Fruit fly (Drosophila melanogaster): Measurements from ENCODE around the gene Fhos.

The Fhos gene

dm6 chr3L:8839563-8840425 lies 86.4 kb downstream of the Fhos start (continued):
- TF ChIP-seq CG1621 (tag; optimal IDR thresholded peaks at IDR 0.05) (peak; percentile 15), Sox14 (GFP tag; optimal IDR thresholded peaks at IDR 0.05) (peak; percentile 69), spab (GFP tag; optimal IDR thresholded peaks at IDR 0.05) (peak; percentile 79), CG6792 (GFP tag; optimal IDR thresholded peaks at IDR 0.05) (peak; percentile 58), net (GFP tag; optimal IDR thresholded peaks at IDR 0.05) (peak; percentile 66), CG3032 (tag; optimal IDR thresholded peaks at IDR 0.05) (peak; percentile 60), Gug (GFP tag; IDR thresholded peaks at IDR 0.05) (no peak), CG11762 (GFP tag; optimal IDR thresholded peaks at IDR 0.05; ENCODE audit: insufficient read depth) (peak; percentile 51), Eip75B (GFP tag; optimal IDR thresholded peaks at IDR 0.05) (peak; percentile 75), OdsH (GFP tag; optimal IDR thresholded peaks at IDR 0.05) (peak; percentile 66), CG32006 (GFP tag; optimal IDR thresholded peaks at IDR 0.05) (peak; percentile 79), CG6808 (GFP tag; optimal IDR thresholded peaks at IDR 0.05) (peak; percentile 71), CG9139 (GFP tag; optimal IDR thresholded peaks at IDR 0.05) (peak; percentile 12), Met (GFP tag; optimal IDR thresholded peaks at IDR 0.05) (peak; percentile 76), CG34406 (GFP tag; optimal IDR thresholded peaks at IDR 0.05) (peak; percentile 50), lz (GFP tag; optimal IDR thresholded peaks at IDR 0.05) (peak; percentile 71), pdm3 (GFP tag; optimal IDR thresholded peaks at IDR 0.05) (peak; percentile 61), eg (GFP tag; IDR thresholded peaks at IDR 0.05) (no peak), Sox15 (GFP tag; optimal IDR thresholded peaks at IDR 0.05) (peak; percentile 45), Ets21C (GFP tag; optimal IDR thresholded peaks at IDR 0.05) (peak; percentile 57), CG6854 (GFP tag; optimal IDR thresholded peaks at IDR 0.05) (peak; percentile 62), CG6163 (GFP tag; IDR thresholded peaks at IDR 0.05) (no peak), fkh (GFP tag; optimal IDR thresholded peaks at IDR 0.05) (no peak), Ets96B (tag; optimal IDR thresholded peaks at IDR 0.05) (peak; percentile 72), CG11902 (GFP tag; optimal IDR thresholded peaks at IDR 0.05) (peak; percentile 33), CG16779 (tag; optimal IDR thresholded peaks at IDR 0.05) (peak; percentile 56), CG4318 (GFP tag; optimal IDR thresholded peaks at IDR 0.05) (peak; percentile 53), CG10631 (GFP tag; optimal IDR thresholded peaks at IDR 0.05) (peak; percentile 74), CG10669 (GFP tag; optimal IDR thresholded peaks at IDR 0.05) (peak; percentile 74), CG8119 (GFP tag; IDR thresholded peaks at IDR 0.05) (0 out of 3 replicates have a peak, but pooled peaks have one; percentile 23), Hr4 (GFP tag; optimal IDR thresholded peaks at IDR 0.05) (peak; percentile 51), CG8319 (GFP tag; optimal IDR thresholded peaks at IDR 0.05) (peak; percentile 36), Hr38 (GFP tag; optimal IDR thresholded peaks at IDR 0.05) (no peak), dac (GFP tag; optimal IDR thresholded peaks at IDR 0.05) (peak; percentile 0), Lpt (GFP tag; optimal IDR thresholded peaks at IDR 0.05) (no peak), CG15336 (GFP tag; IDR thresholded peaks at IDR 0.05) (peak; percentile 36; the same call in 1 of the 2 replicates), esn (GFP tag; optimal IDR thresholded peaks at IDR 0.05) (peak; percentile 84), achi (GFP tag; optimal IDR thresholded peaks at IDR 0.05) (peak; percentile 58), Eip93F (GFP tag; optimal IDR thresholded peaks at IDR 0.05) (no peak)

DNA sequence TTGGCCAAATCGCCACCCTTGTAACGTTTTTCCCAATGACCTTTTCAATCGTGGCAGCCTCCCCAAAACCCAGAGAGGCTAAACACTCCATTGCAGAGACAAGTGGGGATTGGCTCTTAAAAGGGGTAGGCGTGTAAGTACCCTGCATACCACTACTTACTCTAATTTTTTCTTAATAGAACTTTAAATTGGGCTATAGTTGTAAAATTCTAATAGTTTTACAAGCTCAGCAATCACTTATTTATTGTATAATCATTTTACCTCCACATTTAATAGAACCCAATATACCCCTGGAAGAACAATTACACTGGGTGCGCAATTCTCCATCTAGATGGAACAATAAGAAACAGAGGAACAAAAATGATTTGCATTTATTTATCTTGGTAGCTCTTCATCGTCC lies 88.3 kb downstream of the Fhos start:
- TF ChIP-seq fd85E (GFP tag; optimal IDR thresholded peaks at IDR 0.05) (no peak), CG6792 (GFP tag; optimal IDR thresholded peaks at IDR 0.05) (peak; percentile 42), CG7368 (GFP tag; optimal IDR thresholded peaks at IDR 0.05) (no peak), pdm3 (GFP tag; optimal IDR thresholded peaks at IDR 0.05) (peak; percentile 55), spab (GFP tag; optimal IDR thresholded peaks at IDR 0.05) (peak; percentile 35), CG11902 (GFP tag; optimal IDR thresholded peaks at IDR 0.05) (peak; percentile 43), CG8119 (GFP tag; IDR thresholded peaks at IDR 0.05) (peak; percentile 38; the same call in 1 of the 3 replicates), CG16779 (tag; optimal IDR thresholded peaks at IDR 0.05) (no peak), cyc (GFP tag; optimal IDR thresholded peaks at IDR 0.05) (peak; percentile 54), CG11294 (GFP tag; IDR thresholded peaks at IDR 0.05) (no peak), CG8319 (GFP tag; optimal IDR thresholded peaks at IDR 0.05) (peak; percentile 38), CG6808 (GFP tag; optimal IDR thresholded peaks at IDR 0.05) (peak; percentile 35), acj6 (GFP tag; optimal IDR thresholded peaks at IDR 0.05) (peak; percentile 61), esn (GFP tag; optimal IDR thresholded peaks at IDR 0.05) (peak; percentile 68), lz (GFP tag; optimal IDR thresholded peaks at IDR 0.05) (peak; percentile 59), CG3032 (tag; optimal IDR thresholded peaks at IDR 0.05) (peak; percentile 51), Ets21C (GFP tag; optimal IDR thresholded peaks at IDR 0.05) (peak; percentile 58), Eip93F (GFP tag; optimal IDR thresholded peaks at IDR 0.05) (no peak), CG1621 (tag; optimal IDR thresholded peaks at IDR 0.05) (peak; percentile 5), CG31627 (GFP tag; optimal IDR thresholded peaks at IDR 0.05) (peak; percentile 68), CG4318 (GFP tag; optimal IDR thresholded peaks at IDR 0.05) (no peak), salr (GFP tag; optimal IDR thresholded peaks at IDR 0.05) (peak in 1 of 2 experiments; percentile 25), CG10669 (GFP tag; optimal IDR thresholded peaks at IDR 0.05) (peak; percentile 59), achi (GFP tag; optimal IDR thresholded peaks at IDR 0.05) (peak; percentile 52), ss (GFP tag; optimal IDR thresholded peaks at IDR 0.05) (no peak), CG15336 (GFP tag; IDR thresholded peaks at IDR 0.05) (no peak)
